Worm (Caenorhabditis elegans): Measurements from ENCODE around the gene C11D2.3.

Gene C11D2.3

ce11 chrIV:6151513-6151912, at the start of gene C11D2.3:
Gene C11D2.3 (plus strand): TSS chrIV:6151813.
- no peak for TF ChIP-seq skn-1 (tag; optimal IDR thresholded peaks at IDR 0.05)
- TF ChIP-seq fkh-10 (GFP tag; optimal IDR thresholded peaks at IDR 0.05), result no peak
- no peak for TF ChIP-seq nhr-237 (tag; optimal IDR thresholded peaks at IDR 0.05)
- no peak for TF ChIP-seq elt-1 (tag; optimal IDR thresholded peaks at IDR 0.05)
- no peak for TF ChIP-seq hmg-11 (tag; optimal IDR thresholded peaks at IDR 0.05)
- TF ChIP-seq elt-3 (tag; optimal IDR thresholded peaks at IDR 0.05), result no peak
- TF ChIP-seq mdl-1 (tag; optimal IDR thresholded peaks at IDR 0.05), result no peak
- no peak for TF ChIP-seq lsy-12 (tag; optimal IDR thresholded peaks at IDR 0.05)
- no peak for TF ChIP-seq pqm-1 (tag; optimal IDR thresholded peaks at IDR 0.05)
- no peak for TF ChIP-seq R02D3.7 (tag; optimal IDR thresholded peaks at IDR 0.05)
- TF ChIP-seq lin-39 (tag; optimal IDR thresholded peaks at IDR 0.05), result no peak
- TF ChIP-seq unc-62 (GFP tag; optimal IDR thresholded peaks at IDR 0.05), result no peak
- no peak for TF ChIP-seq nhr-25 (tag; optimal IDR thresholded peaks at IDR 0.05)
- TF ChIP-seq eor-1 (tag; optimal IDR thresholded peaks at IDR 0.05), result no peak
- TF ChIP-seq unc-39 (tag; optimal IDR thresholded peaks at IDR 0.05), result no peak
- no peak for TF ChIP-seq ZK546.5 (tag; optimal IDR thresholded peaks at IDR 0.05)

ce11 chrIV:6104446-6104845, 47.2 kb upstream of the C11D2.3 start:
- no peak for TF ChIP-seq unc-62 (GFP tag; optimal IDR thresholded peaks at IDR 0.05)
- TF ChIP-seq pha-4 (tag; optimal IDR thresholded peaks at IDR 0.05), result no peak
- no peak for TF ChIP-seq nhr-77 (tag; optimal IDR thresholded peaks at IDR 0.05)
- no peak for TF ChIP-seq egl-5 (tag; optimal IDR thresholded peaks at IDR 0.05)
- no peak for TF ChIP-seq fos-1 (tag; optimal IDR thresholded peaks at IDR 0.05)
- no peak for TF ChIP-seq snpc-4 (tag; optimal IDR thresholded peaks at IDR 0.05)
- no peak for TF ChIP-seq lsy-12 (tag; optimal IDR thresholded peaks at IDR 0.05)
- TF ChIP-seq fkh-10 (GFP tag; optimal IDR thresholded peaks at IDR 0.05), result no peak
- TF ChIP-seq ceh-28 (tag; optimal IDR thresholded peaks at IDR 0.05), result no peak
- TF ChIP-seq nhr-67 (tag; optimal IDR thresholded peaks at IDR 0.05), result no peak
- TF ChIP-seq fkh-2 (tag; optimal IDR thresholded peaks at IDR 0.05), result no peak
- no peak for TF ChIP-seq nhr-43 (tag; optimal IDR thresholded peaks at IDR 0.05; ENCODE audit: poor library complexity, severe bottlenecking)
- TF ChIP-seq nhr-25 (tag; optimal IDR thresholded peaks at IDR 0.05), result no peak
- TF ChIP-seq ZK546.5 (tag; optimal IDR thresholded peaks at IDR 0.05), result no peak
- TF ChIP-seq zag-1 (tag; optimal IDR thresholded peaks at IDR 0.05), result no peak
- TF ChIP-seq elt-3 (tag; optimal IDR thresholded peaks at IDR 0.05), result no peak
- TF ChIP-seq nhr-76 (tag; optimal IDR thresholded peaks at IDR 0.05), result no peak
- no peak for TF ChIP-seq elt-2 (tag; optimal IDR thresholded peaks at IDR 0.05)
- TF ChIP-seq ztf-11 (tag; optimal IDR thresholded peaks at IDR 0.05), result no peak

ce11 chrIV:6108665-6109064, 42.9 kb upstream of the C11D2.3 start:
- no peak for TF ChIP-seq zag-1 (tag; optimal IDR thresholded peaks at IDR 0.05)
- TF ChIP-seq tbx-2 (tag; optimal IDR thresholded peaks at IDR 0.05), result no peak
- TF ChIP-seq ceh-28 (tag; optimal IDR thresholded peaks at IDR 0.05), result no peak
- TF ChIP-seq nhr-28 (tag; optimal IDR thresholded peaks at IDR 0.05), result no peak
- TF ChIP-seq ceh-82 (tag; optimal IDR thresholded peaks at IDR 0.05), result no peak
- no peak for TF ChIP-seq nfya-1 (tag; optimal IDR thresholded peaks at IDR 0.05; ENCODE audit: insufficient read depth)
- TF ChIP-seq aly-2 (tag; optimal IDR thresholded peaks at IDR 0.05), result no peak
- TF ChIP-seq R02D3.7 (tag; optimal IDR thresholded peaks at IDR 0.05), result no peak
- TF ChIP-seq lin-39 (tag; optimal IDR thresholded peaks at IDR 0.05), result no peak
- no peak for TF ChIP-seq fos-1 (tag; optimal IDR thresholded peaks at IDR 0.05)
- TF ChIP-seq lin-15B (tag; optimal IDR thresholded peaks at IDR 0.05), result no peak
- TF ChIP-seq fkh-2 (tag; optimal IDR thresholded peaks at IDR 0.05), result no peak
- no peak for TF ChIP-seq ztf-11 (tag; optimal IDR thresholded peaks at IDR 0.05)
- no peak for TF ChIP-seq ama-1 (optimal IDR thresholded peaks at IDR 0.05)
- TF ChIP-seq ZK546.5 (tag; optimal IDR thresholded peaks at IDR 0.05), result no peak
- no peak for TF ChIP-seq nhr-25 (tag; optimal IDR thresholded peaks at IDR 0.05)

ce11 chrIV:6112291-6112690, 39.3 kb upstream of the C11D2.3 start, which contains the start of gene M03D4.3:
Gene M03D4.3 (minus strand): TSS chrIV:6112391.
- no peak for TF ChIP-seq ztf-4 (tag; optimal IDR thresholded peaks at IDR 0.05)
- no peak for TF ChIP-seq egl-5 (tag; optimal IDR thresholded peaks at IDR 0.05)
- TF ChIP-seq nfya-1 (tag; optimal IDR thresholded peaks at IDR 0.05; ENCODE audit: insufficient read depth), result no peak
- no peak for TF ChIP-seq pqm-1 (tag; optimal IDR thresholded peaks at IDR 0.05)

Data from whole organism, L3 larva.